Fruit fly (Drosophila melanogaster) whole organism, embryonic: ENCODE data around the gene Tom40.

Experiments
- Ada2b ChIP-seq: fragments of 200-800 bp; sonication (Bioruptor generic); IDR thresholded peaks from 2 replicates; pipeline ENCODE4 v1.3.6; 2022; ENCODE audit warnings: missing biosample characterization, missing genetic modification characterization
- Awh ChIP-seq: fragments of 200-800 bp; sonication (Bioruptor generic); IDR thresholded peaks from 2 replicates; pipeline ENCODE4, ENCODE4 v1.3.6; 2022; ENCODE audit warnings: missing biosample characterization, missing genetic modification characterization
- B-H1 ChIP-seq: fragments of 200-800 bp; sonication (Bioruptor generic); IDR thresholded peaks from 3 replicates; pipeline ENCODE4 v1.3.6; 2022; ENCODE audit warnings: missing biosample characterization, missing genetic modification characterization
- Bteb2 ChIP-seq: fragments of 200-800 bp; sonication (Bioruptor generic); optimal IDR thresholded peaks from 2 replicates; lab custom pipeline; 2016; ENCODE audit warnings: missing biosample characterization, missing genetic modification characterization
- CG10654 ChIP-seq: fragments of 200-800 bp; sonication (Bioruptor generic); optimal IDR thresholded peaks from 2 replicates; lab custom pipeline; 2016; ENCODE audit warnings: missing biosample characterization, missing genetic modification characterization
- CG10959 ChIP-seq: fragments of 200-800 bp; sonication (Bioruptor generic); IDR thresholded peaks from 2 replicates; pipeline ENCODE4 v1.3.6; 2022; ENCODE audit warnings: missing biosample characterization, missing genetic modification characterization
- CG12236 ChIP-seq: fragments of 200-800 bp; sonication (Bioruptor generic); optimal IDR thresholded peaks from 2 replicates; lab custom pipeline; 2016; ENCODE audit warnings: missing biosample characterization, missing genetic modification characterization
- CG12391 ChIP-seq: fragments of 200-800 bp; sonication (Bioruptor generic); optimal IDR thresholded peaks from 3 replicates; lab custom pipeline; 2018; ENCODE audit warnings: missing biosample characterization, mild to moderate bottlenecking, missing genetic modification characterization, moderate library complexity
- CG12942 ChIP-seq: fragments of 200-800 bp; sonication (Bioruptor generic); optimal IDR thresholded peaks from 3 replicates; lab custom pipeline; 2016; ENCODE audit warnings: missing biosample characterization, missing genetic modification characterization
- CG13123 ChIP-seq: fragments of 200-800 bp; sonication (Bioruptor generic); optimal IDR thresholded peaks from 2 replicates; lab custom pipeline; 2016; ENCODE audit warnings: missing biosample characterization, missing genetic modification characterization
- CG13775 ChIP-seq: fragments of 200-800 bp; sonication (Bioruptor generic); optimal IDR thresholded peaks from 3 replicates; lab custom pipeline; 2017; ENCODE audit warnings: missing biosample characterization, mild to moderate bottlenecking, missing genetic modification characterization
- CG14050 ChIP-seq: fragments of 200-800 bp; sonication (Bioruptor generic); IDR thresholded peaks from 3 replicates; pipeline ENCODE4 v1.3.6; 2022; ENCODE audit warnings: missing biosample characterization, missing genetic modification characterization
- CG15601 ChIP-seq: fragments of 200-800 bp; sonication (Bioruptor generic); optimal IDR thresholded peaks from 3 replicates; lab custom pipeline; 2019; ENCODE audit warnings: missing biosample characterization, mild to moderate bottlenecking, missing genetic modification characterization, moderate library complexity
- CG18476 ChIP-seq: fragments of 200-800 bp; sonication (Bioruptor generic); optimal IDR thresholded peaks from 2 replicates; lab custom pipeline; 2016; ENCODE audit warnings: missing biosample characterization, mild to moderate bottlenecking, missing genetic modification characterization
- CG30020 ChIP-seq: fragments of 200-800 bp; optimal IDR thresholded peaks from 2 replicates; lab custom pipeline; 2019; ENCODE audit warnings: missing biosample characterization, mild to moderate bottlenecking, missing genetic modification characterization, moderate library complexity
- CG34224 ChIP-seq: fragments of 200-800 bp; sonication (Bioruptor generic); IDR thresholded peaks from 3 replicates; pipeline ENCODE4 v1.3.6; 2022; ENCODE audit warnings: missing biosample characterization, missing genetic modification characterization; ENCODE audit not compliant: partially characterized antibody
- CG34422 ChIP-seq: fragments of 200-800 bp; sonication (Bioruptor generic); IDR thresholded peaks from 3 replicates; pipeline ENCODE4 v1.3.6; 2022; ENCODE audit warnings: missing biosample characterization, missing genetic modification characterization
- CG4617 ChIP-seq: fragments of 200-800 bp; sonication (Bioruptor generic); optimal IDR thresholded peaks from 3 replicates; lab custom pipeline; 2016; ENCODE audit warnings: missing biosample characterization, missing genetic modification characterization, borderline replicate concordance
- CG4820 ChIP-seq: fragments of 200-800 bp; sonication (Bioruptor generic); optimal IDR thresholded peaks from 3 replicates; lab custom pipeline; 2016; ENCODE audit warnings: missing biosample characterization, missing genetic modification characterization
- CG8290 ChIP-seq, 3 experiments: fragments of 200-800 bp; sonication (Bioruptor generic); optimal IDR thresholded peaks; 2 replicates each; lab custom pipeline; 2016 to 2019; ENCODE audit warnings: missing biosample characterization in 3 of 3, missing genetic modification characterization in 3 of 3, mild to moderate bottlenecking in 2 of 3, moderate library complexity in 1 of 3
- CG9437 ChIP-seq: fragments of 200-800 bp; sonication (Bioruptor generic); optimal IDR thresholded peaks from 2 replicates; lab custom pipeline; 2018; ENCODE audit warnings: missing biosample characterization, mild to moderate bottlenecking, missing genetic modification characterization
- Doc2 ChIP-seq: fragments of 200-800 bp; sonication (Bioruptor generic); IDR thresholded peaks from 2 replicates; pipeline ENCODE4 v1.3.6; 2022; ENCODE audit warnings: missing biosample characterization, missing genetic modification characterization
- Fer2 ChIP-seq: fragments of 200-800 bp; sonication (Bioruptor generic); optimal IDR thresholded peaks from 2 replicates; lab custom pipeline; 2018; ENCODE audit warnings: missing biosample characterization, mild to moderate bottlenecking, missing genetic modification characterization, moderate library complexity
- Gsc ChIP-seq: fragments of 200-800 bp; sonication (Bioruptor generic); IDR thresholded peaks from 2 replicates; pipeline ENCODE4 v1.3.6; 2022; ENCODE audit warnings: missing biosample characterization, missing genetic modification characterization
- HLHmδ ChIP-seq: fragments of 200-800 bp; sonication (Bioruptor generic); optimal IDR thresholded peaks from 2 replicates; lab custom pipeline; 2018; ENCODE audit warnings: missing biosample characterization, mild to moderate bottlenecking, missing genetic modification characterization, moderate library complexity
- Lhr ChIP-seq: fragments of 200-800 bp; sonication (Bioruptor generic); optimal IDR thresholded peaks from 3 replicates; lab custom pipeline; 2017; ENCODE audit warnings: mild to moderate bottlenecking, missing biosample characterization, missing genetic modification reagents, missing genetic modification characterization
- Nf-YA ChIP-seq: fragments of 200-800 bp; sonication (Bioruptor generic); IDR thresholded peaks from 2 replicates; pipeline ENCODE4 v1.3.6; 2022; ENCODE audit warnings: missing biosample characterization, missing genetic modification characterization
- Opbp ChIP-seq: fragments of 200-800 bp; sonication (Bioruptor generic); IDR thresholded peaks from 3 replicates; pipeline ENCODE4 v1.3.6; 2022; ENCODE audit warnings: missing biosample characterization, missing genetic modification characterization; ENCODE audit not compliant: partially characterized antibody
- Ptx1 ChIP-seq: fragments of 200-800 bp; sonication (Bioruptor generic); IDR thresholded peaks from 2 replicates; pipeline ENCODE4 v1.3.6; 2022; ENCODE audit warnings: missing biosample characterization, missing genetic modification characterization
- amos ChIP-seq: fragments of 200-800 bp; sonication (Bioruptor generic); IDR thresholded peaks from 2 replicates; pipeline ENCODE4 v1.3.6; 2022; ENCODE audit warnings: missing biosample characterization, missing genetic modification characterization; ENCODE audit not compliant: partially characterized antibody
- crc ChIP-seq: fragments of 200-800 bp; sonication (Bioruptor generic); optimal IDR thresholded peaks from 2 replicates; lab custom pipeline; 2016; ENCODE audit warnings: missing biosample characterization, missing genetic modification characterization
- crol ChIP-seq: fragments of 200-800 bp; sonication (Bioruptor generic); IDR thresholded peaks from 2 replicates; pipeline ENCODE4 v1.3.6; 2022; ENCODE audit warnings: missing biosample characterization, missing genetic modification characterization
- crp ChIP-seq, 2 experiments: fragments of 200-800 bp; sonication (Bioruptor generic); optimal IDR thresholded peaks; 2 replicates in 1 of 2; 3 replicates in 1 of 2; lab custom pipeline; 2017; ENCODE audit warnings: missing biosample characterization in 2 of 2, missing genetic modification characterization in 2 of 2, mild to moderate bottlenecking in 1 of 2, moderate library complexity in 1 of 2
- dati ChIP-seq: fragments of 200-800 bp; sonication (Bioruptor generic); IDR thresholded peaks from 2 replicates; pipeline ENCODE4 v1.3.6; 2022; ENCODE audit warnings: missing biosample characterization, missing genetic modification characterization
- kah ChIP-seq: fragments of 200-800 bp; sonication (Bioruptor generic); optimal IDR thresholded peaks from 2 replicates; lab custom pipeline; 2018; ENCODE audit warnings: missing biosample characterization, mild to moderate bottlenecking, missing genetic modification characterization
- kay ChIP-seq: fragments of 200-800 bp; sonication (Bioruptor generic); optimal IDR thresholded peaks from 2 replicates; lab custom pipeline; 2016; ENCODE audit warnings: missing biosample characterization, missing genetic modification characterization
- knrl ChIP-seq: fragments of 200-800 bp; sonication (Bioruptor generic); IDR thresholded peaks from 3 replicates; pipeline ENCODE4 v1.3.6; 2022; ENCODE audit warnings: missing biosample characterization, missing genetic modification characterization; ENCODE audit not compliant: partially characterized antibody
- peb ChIP-seq: fragments of 200-800 bp; sonication (Bioruptor generic); IDR thresholded peaks from 2 replicates; pipeline ENCODE4 v1.3.6; 2022; ENCODE audit warnings: missing biosample characterization, missing genetic modification characterization
- pum ChIP-seq: fragments of 200-800 bp; sonication (Bioruptor generic); optimal IDR thresholded peaks from 2 replicates; lab custom pipeline; 2016; ENCODE audit warnings: missing biosample characterization, missing genetic modification characterization
- row ChIP-seq: fragments of 200-800 bp; sonication (Bioruptor generic); IDR thresholded peaks from 3 replicates; pipeline ENCODE4 v1.3.6; 2022; ENCODE audit warnings: missing biosample characterization, missing genetic modification characterization
- scrt ChIP-seq: fragments of 200-800 bp; sonication (Bioruptor generic); optimal IDR thresholded peaks from 2 replicates; lab custom pipeline; 2018; ENCODE audit warnings: missing biosample characterization, mild to moderate bottlenecking, missing genetic modification characterization, moderate library complexity
- sens ChIP-seq: fragments of 200-800 bp; sonication (Bioruptor generic); peaks from one replicate; lab custom pipeline; 2016; ENCODE audit warnings: missing biosample characterization, missing genetic modification characterization
- sr ChIP-seq: fragments of 200-800 bp; sonication (Bioruptor generic); IDR thresholded peaks from 3 replicates; pipeline ENCODE4 v1.3.6; 2022; ENCODE audit warnings: missing biosample characterization, missing genetic modification characterization
- tx ChIP-seq: fragments of 200-800 bp; sonication (Bioruptor generic); optimal IDR thresholded peaks from 2 replicates; lab custom pipeline; 2016; ENCODE audit warnings: missing biosample characterization, missing genetic modification characterization
- usp ChIP-seq: fragments of >200 bp; optimal IDR thresholded peaks from 2 replicates; lab custom pipeline; 2017; ENCODE audit warnings: missing biosample characterization, missing genetic modification characterization
- wdn ChIP-seq: fragments of 200-800 bp; sonication (Bioruptor generic); IDR thresholded peaks from 2 replicates; pipeline ENCODE4 v1.3.6; 2022; ENCODE audit warnings: missing biosample characterization, missing genetic modification characterization
- wor ChIP-seq: fragments of 200-800 bp; sonication (Bioruptor generic); IDR thresholded peaks from 2 replicates; pipeline ENCODE4 v1.3.6; 2022; ENCODE audit warnings: missing biosample characterization, missing genetic modification characterization
- z ChIP-seq: fragments of 200-800 bp; sonication (Bioruptor generic); IDR thresholded peaks from 3 replicates; pipeline ENCODE4 v1.3.6; 2022; ENCODE audit warnings: missing biosample characterization, missing genetic modification characterization
- zf30C ChIP-seq: fragments of 200-800 bp; sonication (Bioruptor generic); optimal IDR thresholded peaks from 3 replicates; lab custom pipeline; 2018; ENCODE audit warnings: missing biosample characterization, mild to moderate bottlenecking, missing genetic modification characterization

Gene Tom40

dm6 chrX:7698000-7698896 lies 38.4 kb upstream of the Tom40 start (continued):
- TF ChIP-seq sens (peak; percentile 98), Fer2 (peak; percentile 94), scrt (GFP tag; lab: Kevin White, UChicago) (peak; percentile 93), CG15601 (peak; percentile 90), HLHmδ (GFP tag; lab: Kevin White, UChicago) (no peak), CG12942 (GFP tag; lab: Kevin White, UChicago) (peak; percentile 90), Bteb2 (GFP tag; lab: Kevin White, UChicago) (peak; percentile 92), CG4820 (GFP tag; lab: Kevin White, UChicago) (peak; percentile 92), Ada2b (peak; percentile 96), Nf-YA (GFP tag; lab: Robert Waterston, UW) (peak; percentile 94), zf30C (GFP tag; lab: Kevin White, UChicago) (peak; percentile 74), CG14050 (peak; percentile 95), CG13123 (GFP tag; lab: Kevin White, UChicago) (peak; percentile 79), row (peak; percentile 97), crc (GFP tag; lab: Kevin White, UChicago) (peak; percentile 72), Awh (peak; percentile 95), Opbp (GFP tag; lab: Robert Waterston, UW) (no peak), Doc2 (GFP tag; lab: Robert Waterston, UW) (peak; percentile 83), CG10654 (GFP tag; lab: Kevin White, UChicago) (peak; percentile 89), wdn (GFP tag; lab: Robert Waterston, UW) (peak; percentile 90), amos (GFP tag; lab: Robert Waterston, UW) (no peak), crp (GFP tag; optimal IDR thresholded peaks at IDR 0.05; lab: Kevin White, UChicago) (peak in 1 of 2 experiments; percentile 65), usp (GFP tag; lab: Kevin White, UChicago) (no peak), kay (GFP tag; lab: Kevin White, UChicago) (peak; percentile 84), CG34422 (GFP tag; lab: Robert Waterston, UW) (peak; percentile 97), knrl (no peak), CG18476 (GFP tag; lab: Kevin White, UChicago) (peak; percentile 95), CG13775 (GFP tag; lab: Kevin White, UChicago) (peak; percentile 94), Lhr (peak; percentile 84), sr (GFP tag; lab: Robert Waterston, UW) (peak; percentile 83), CG30020 (tag; lab: Kevin White, UChicago) (peak; percentile 71), Gsc (GFP tag; lab: Robert Waterston, UW) (peak; percentile 69), z (GFP tag; lab: Robert Waterston, UW) (peak; percentile 61; the same call in 1 of the 3 replicates), crol (GFP tag; lab: Robert Waterston, UW) (peak; percentile 60), pum (GFP tag; lab: Kevin White, UChicago) (peak; percentile 86), CG12391 (tag; lab: Kevin White, UChicago) (peak; percentile 97), CG10959 (GFP tag; lab: Robert Waterston, UW) (peak; percentile 82), wor (GFP tag; lab: Robert Waterston, UW) (peak; percentile 91), Ptx1 (GFP tag; lab: Robert Waterston, UW) (peak; percentile 97), peb (GFP tag; lab: Robert Waterston, UW) (peak; percentile 91), CG8290 (GFP tag; optimal IDR thresholded peaks at IDR 0.05; lab: Kevin White, UChicago) (peak; percentile 81), CG8290 (tag; optimal IDR thresholded peaks at IDR 0.05; lab: Kevin White, UChicago) (peak in 1 of 2 experiments; percentile 86), CG4617 (GFP tag; lab: Kevin White, UChicago) (peak; percentile 73), tx (GFP tag; lab: Kevin White, UChicago) (peak; percentile 87), kah (GFP tag; lab: Kevin White, UChicago) (peak; percentile 90), CG34224 (GFP tag; lab: Robert Waterston, UW) (no peak), CG12236 (GFP tag; lab: Kevin White, UChicago) (peak; percentile 80), CG9437 (GFP tag; lab: Kevin White, UChicago) (peak; percentile 91), dati (peak; percentile 76; the same call in 1 of the 2 replicates), B-H1 (peak; percentile 96)
